Worm (Caenorhabditis elegans): ENCODE results near the gene atic-1.

DNA sequence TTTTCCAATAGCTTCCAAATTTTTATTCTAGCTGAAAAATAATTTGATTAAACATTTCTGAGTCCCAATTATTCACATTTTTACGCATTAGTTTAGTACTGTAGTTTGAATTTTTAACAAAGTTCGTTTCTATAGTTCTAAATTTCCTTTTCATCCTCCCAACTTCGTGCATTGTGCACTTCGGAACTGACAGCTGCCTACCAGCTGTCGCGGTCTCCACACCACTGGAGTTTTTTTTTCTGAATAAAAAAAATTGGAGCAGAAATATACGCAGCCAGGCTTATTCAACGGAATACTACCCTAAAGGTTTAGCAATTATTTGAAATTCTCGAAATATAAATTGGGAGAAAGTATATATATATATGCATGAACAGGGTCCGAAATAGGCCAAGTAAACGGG is 32.6 kb upstream of the atic-1 start:
- TF ChIP-seq pha-4 (tag; optimal IDR thresholded peaks at IDR 0.05) (no peak), ceh-30 (tag; optimal IDR thresholded peaks at IDR 0.05) (no peak), ceh-34 (tag; optimal IDR thresholded peaks at IDR 0.05) (no peak), nhr-232 (tag; optimal IDR thresholded peaks at IDR 0.05) (no peak), elt-2 (tag; optimal IDR thresholded peaks at IDR 0.05) (no peak), ttx-3 (tag; optimal IDR thresholded peaks at IDR 0.05) (no peak), tbx-2 (tag; optimal IDR thresholded peaks at IDR 0.05) (no peak), pros-1 (tag; optimal IDR thresholded peaks at IDR 0.05) (no peak), fkh-10 (GFP tag; optimal IDR thresholded peaks at IDR 0.05) (no peak), K09A11.1 (tag; optimal IDR thresholded peaks at IDR 0.05; ENCODE audit: insufficient read depth) (no peak), dmd-4 (tag; optimal IDR thresholded peaks at IDR 0.05; ENCODE audit: borderline replicate concordance) (no peak), ceh-6 (GFP tag; optimal IDR thresholded peaks at IDR 0.05) (no peak), elt-4 (tag; optimal IDR thresholded peaks at IDR 0.05) (no peak)
